Fruit fly (Drosophila melanogaster): Measurements from ENCODE around the gene Mcm6.

Gene Mcm6

DNA sequence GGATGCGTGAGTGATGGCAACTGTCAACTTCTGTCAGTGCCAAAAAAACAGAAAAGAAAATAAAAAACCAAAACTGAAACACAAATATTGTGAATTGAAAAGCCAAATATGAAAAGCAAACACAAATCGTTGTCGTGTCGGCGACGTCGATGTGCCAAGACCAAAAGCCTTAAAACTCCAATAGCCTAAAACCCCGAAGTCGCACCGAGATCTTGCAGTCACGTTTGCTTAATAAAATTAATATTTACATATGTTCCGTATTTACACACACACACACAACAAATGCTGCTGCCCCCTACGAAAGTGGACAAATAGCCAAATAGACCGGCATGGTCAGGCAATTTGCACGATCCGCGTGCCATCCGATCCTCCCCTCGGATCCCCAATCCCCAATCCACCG, 36.1 kb upstream of the Mcm6 start (continued):
- TF ChIP-seq CG11398 (GFP tag; optimal IDR thresholded peaks at IDR 0.05): peak; percentile 1
- TF ChIP-seq Mrtf (GFP tag; IDR thresholded peaks at IDR 0.05): no peak
- no peak for TF ChIP-seq dimm (GFP tag; IDR thresholded peaks at IDR 0.05)
- peak; percentile 3 for TF ChIP-seq CG6813 (GFP tag; optimal IDR thresholded peaks at IDR 0.05)
- TF ChIP-seq CG32772 (GFP tag; IDR thresholded peaks at IDR 0.05): no peak
- no peak for TF ChIP-seq emc (GFP tag; optimal IDR thresholded peaks at IDR 0.05)
- 0 out of 2 replicates have a peak, but pooled peaks have one; percentile 26 for TF ChIP-seq stc (GFP tag; IDR thresholded peaks at IDR 0.05)
- peak; percentile 29 for TF ChIP-seq CG10543 (GFP tag; optimal IDR thresholded peaks at IDR 0.05)
- no peak for TF ChIP-seq pum (GFP tag; optimal IDR thresholded peaks at IDR 0.05)
- TF ChIP-seq wek (GFP tag; optimal IDR thresholded peaks at IDR 0.05): peak; percentile 15
- no peak for TF ChIP-seq CG2889 (GFP tag; IDR thresholded peaks at IDR 0.05)
- no peak for TF ChIP-seq sna (GFP tag; IDR thresholded peaks at IDR 0.05; ENCODE audit: partially characterized antibody)
- peak; percentile 15 for TF ChIP-seq CG3407 (GFP tag; optimal IDR thresholded peaks at IDR 0.05)
- no peak for TF ChIP-seq corto (GFP tag; optimal IDR thresholded peaks at IDR 0.05)
- no peak for TF ChIP-seq CG17612 (GFP tag; IDR thresholded peaks at IDR 0.05)
- TF ChIP-seq CG15269 (tag; optimal IDR thresholded peaks at IDR 0.05): peak; percentile 32
- no peak for TF ChIP-seq CG9876 (GFP tag; optimal IDR thresholded peaks at IDR 0.05)
- no peak for TF ChIP-seq CG33213 (GFP tag; optimal IDR thresholded peaks at IDR 0.05)

DNA sequence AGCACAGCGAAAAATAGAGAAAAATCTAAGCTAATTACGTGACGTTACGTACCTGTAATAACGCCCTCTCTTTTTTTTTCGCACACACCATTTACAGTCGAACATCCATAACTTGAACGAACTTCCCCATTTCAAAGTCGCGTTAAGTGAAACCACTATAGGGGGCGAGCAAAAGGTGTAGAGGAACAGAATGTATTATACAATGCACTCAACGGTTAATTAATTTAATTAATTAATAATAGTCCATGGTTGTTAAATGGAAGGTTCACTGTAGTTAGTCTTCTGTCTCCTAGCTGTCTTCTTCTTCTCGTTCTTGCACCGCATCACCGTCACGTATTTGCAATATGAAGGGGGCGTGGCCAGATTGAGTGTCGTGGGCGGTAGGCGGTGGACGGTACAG, 32.6 kb upstream of the Mcm6 start:
- TF ChIP-seq CG5245 (GFP tag; optimal IDR thresholded peaks at IDR 0.05) (no peak), CG12942 (GFP tag; optimal IDR thresholded peaks at IDR 0.05) (no peak), Tbp (GFP tag; optimal IDR thresholded peaks at IDR 0.05) (no peak), HLH3B (GFP tag; IDR thresholded peaks at IDR 0.05) (no peak), Deaf1 (tag; optimal IDR thresholded peaks at IDR 0.05) (no peak), CG42726 (GFP tag; IDR thresholded peaks at IDR 0.05; ENCODE audit: partially characterized antibody) (no peak), Med (GFP tag) (peak; percentile 71), CG8765 (GFP tag; IDR thresholded peaks at IDR 0.05) (no peak), sens (GFP tag) (peak; percentile 8), Hey (tag; optimal IDR thresholded peaks at IDR 0.05) (no peak), grau (tag; optimal IDR thresholded peaks at IDR 0.05) (peak; percentile 59), oc (tag; optimal IDR thresholded peaks at IDR 0.05) (no peak), Drgx (GFP tag; IDR thresholded peaks at IDR 0.05) (peak; percentile 71), eve (GFP tag; optimal IDR thresholded peaks at IDR 0.05) (peak in 1 of 2 experiments; percentile 4), org-1 (GFP tag; optimal IDR thresholded peaks at IDR 0.05) (no peak), sisA (GFP tag; IDR thresholded peaks at IDR 0.05) (no peak), Ets97D (GFP tag; optimal IDR thresholded peaks at IDR 0.05) (no peak), CG16863 (GFP tag; optimal IDR thresholded peaks at IDR 0.05) (no peak), CG11504 (tag; optimal IDR thresholded peaks at IDR 0.05) (peak; percentile 35), CG8290 (GFP tag; optimal IDR thresholded peaks at IDR 0.05) (no peak), CG8290 (tag; optimal IDR thresholded peaks at IDR 0.05) (peak in 1 of 2 experiments; percentile 1), CG3838 (GFP tag; optimal IDR thresholded peaks at IDR 0.05) (no peak), sug (tag; optimal IDR thresholded peaks at IDR 0.05) (no peak), gcm2 (GFP tag; optimal IDR thresholded peaks at IDR 0.05) (no peak), wdn (GFP tag; IDR thresholded peaks at IDR 0.05) (no peak), CG2712 (tag; optimal IDR thresholded peaks at IDR 0.05) (no peak), stwl (tag; optimal IDR thresholded peaks at IDR 0.05) (no peak), sqz (GFP tag; optimal IDR thresholded peaks at IDR 0.05) (no peak), BEAF-32 (GFP tag; optimal IDR thresholded peaks at IDR 0.05) (no peak), lilli (GFP tag; optimal IDR thresholded peaks at IDR 0.05) (peak; percentile 13), pita (GFP tag; optimal IDR thresholded peaks at IDR 0.05) (no peak), CG10366 (GFP tag; IDR thresholded peaks at IDR 0.05) (no peak), vfl (GFP tag; optimal IDR thresholded peaks at IDR 0.05) (no peak), CG7556 (GFP tag; optimal IDR thresholded peaks at IDR 0.05) (no peak), CG10147 (GFP tag; optimal IDR thresholded peaks at IDR 0.05) (no peak)
